Worm (Caenorhabditis elegans) whole organism, late embryonic: Measurements from ENCODE around the gene cyp-35D1.
A peak's percentile ranks its signal among the peaks of the same experiment; 100 is the strongest.

Experiments used
- C38D4.7 ChIP-seq: fragments of 200-800 bp; sonication (Bioruptor generic); optimal IDR thresholded peaks from 2 replicates; lab custom pipeline; 2018; ENCODE audit warnings: mild to moderate bottlenecking, missing genetic modification characterization, moderate library complexity, missing compliant biosample characterization
- F13H6.1 ChIP-seq: sonication (generic microtip); optimal IDR thresholded peaks from 2 replicates; lab custom pipeline; 2016; ENCODE audit warnings: missing genetic modification characterization, missing compliant biosample characterization
- T23F11.4 ChIP-seq: fragments of 200-800 bp; sonication (Bioruptor generic); optimal IDR thresholded peaks from 2 replicates; lab custom pipeline; 2018; ENCODE audit warnings: mild to moderate bottlenecking, missing genetic modification characterization, missing compliant biosample characterization
- ahr-1 ChIP-seq: sonication (generic microtip); optimal IDR thresholded peaks from 2 replicates; lab custom pipeline; 2016; ENCODE audit warnings: missing genetic modification characterization, missing compliant biosample characterization
- ama-1 ChIP-seq: fragments of 150-350 bp; optimal IDR thresholded peaks from 2 replicates; lab custom pipeline; 2014
- ceh-18 ChIP-seq: sonication (generic microtip); optimal IDR thresholded peaks from 2 replicates; lab custom pipeline; 2016; ENCODE audit warnings: missing genetic modification characterization, missing compliant biosample characterization
- ceh-22 ChIP-seq: sonication (generic microtip); optimal IDR thresholded peaks from 2 replicates; lab custom pipeline; 2017; ENCODE audit warnings: missing biosample characterization, missing genetic modification characterization
- ceh-24 ChIP-seq: sonication (generic microtip); optimal IDR thresholded peaks from 2 replicates; lab custom pipeline; 2016; ENCODE audit warnings: mild to moderate bottlenecking, missing genetic modification characterization, missing compliant biosample characterization
- ceh-30 ChIP-seq: fragments of 150-350 bp; optimal IDR thresholded peaks from 2 replicates; lab custom pipeline; 2014; ENCODE audit warnings: missing biosample characterization, missing genetic modification characterization
- ceh-31 ChIP-seq: sonication (generic microtip); optimal IDR thresholded peaks from 2 replicates; lab custom pipeline; 2016; ENCODE audit warnings: missing genetic modification characterization, missing compliant biosample characterization
- ceh-45 ChIP-seq: fragments of 200-800 bp; sonication (Bioruptor generic); IDR thresholded peaks from 2 replicates; pipeline ENCODE4 v1.3.6; 2022; ENCODE audit warnings: missing genetic modification reagents, missing genetic modification characterization, missing compliant biosample characterization
- ceh-6 ChIP-seq: fragments of 200-800 bp; sonication (Bioruptor generic); optimal IDR thresholded peaks from 2 replicates; lab custom pipeline; 2018; ENCODE audit warnings: mild to moderate bottlenecking, missing genetic modification characterization, missing compliant biosample characterization
- ceh-9 ChIP-seq: sonication (generic microtip); optimal IDR thresholded peaks from 2 replicates; lab custom pipeline; 2016; ENCODE audit warnings: mild to moderate bottlenecking, missing genetic modification characterization, inconsistent platforms, missing compliant biosample characterization
- dve-1 ChIP-seq: sonication (generic microtip); optimal IDR thresholded peaks from 2 replicates; lab custom pipeline; 2017; ENCODE audit warnings: antibody characterized with exemption, mild to moderate bottlenecking, missing genetic modification characterization, missing compliant biosample characterization
- elt-2 ChIP-seq: sonication (generic microtip); optimal IDR thresholded peaks from 2 replicates; lab custom pipeline; 2016; ENCODE audit warnings: missing genetic modification reagents, missing genetic modification characterization, missing compliant biosample characterization
- elt-4 ChIP-seq: sonication (generic microtip); optimal IDR thresholded peaks from 2 replicates; lab custom pipeline; 2016; ENCODE audit warnings: missing genetic modification characterization, missing compliant biosample characterization
- ets-4 ChIP-seq: sonication (generic microtip); optimal IDR thresholded peaks from 2 replicates; lab custom pipeline; 2016; ENCODE audit warnings: missing genetic modification characterization, missing compliant biosample characterization
- fkh-10 ChIP-seq: fragments of 150-350 bp; optimal IDR thresholded peaks from 2 replicates; lab custom pipeline; 2014; ENCODE audit warnings: missing biosample characterization, missing genetic modification reagents, missing genetic modification characterization
- fkh-6 ChIP-seq: sonication (generic microtip); optimal IDR thresholded peaks from 2 replicates; lab custom pipeline; 2016; ENCODE audit warnings: missing genetic modification characterization, missing compliant biosample characterization
- gmeb-2 ChIP-seq: sonication (generic microtip); optimal IDR thresholded peaks from 2 replicates; lab custom pipeline; 2016; ENCODE audit warnings: missing genetic modification characterization, inconsistent platforms, missing compliant biosample characterization
- hlh-15 ChIP-seq: sonication (generic microtip); optimal IDR thresholded peaks from 2 replicates; lab custom pipeline; 2016; ENCODE audit warnings: missing genetic modification characterization, missing compliant biosample characterization
- hlh-8 ChIP-seq: sonication (generic microtip); optimal IDR thresholded peaks from 2 replicates; lab custom pipeline; 2016; ENCODE audit warnings: missing genotype, missing genetic modification characterization, missing compliant biosample characterization
- lim-6 ChIP-seq: sonication (generic microtip); optimal IDR thresholded peaks from 2 replicates; lab custom pipeline; 2016; ENCODE audit warnings: missing genetic modification characterization, missing compliant biosample characterization
- lin-11 ChIP-seq: fragments of 200-800 bp; sonication (Bioruptor generic); optimal IDR thresholded peaks from 2 replicates; lab custom pipeline; 2018; ENCODE audit warnings: mild to moderate bottlenecking, missing genetic modification characterization, missing compliant biosample characterization
- madf-2 ChIP-seq: sonication (generic microtip); optimal IDR thresholded peaks from 2 replicates; lab custom pipeline; 2017; ENCODE audit warnings: missing genetic modification characterization, missing compliant biosample characterization
- mec-3 ChIP-seq: sonication (generic microtip); optimal IDR thresholded peaks from 2 replicates; lab custom pipeline; 2016; ENCODE audit warnings: borderline replicate concordance, missing genetic modification characterization, missing compliant biosample characterization
- nfya-1 ChIP-seq: sonication (generic microtip); optimal IDR thresholded peaks from 2 replicates; lab custom pipeline; 2017; ENCODE audit warnings: missing genetic modification characterization, mild to moderate bottlenecking, missing compliant biosample characterization, antibody characterized with exemption, moderate library complexity
- npax-4 ChIP-seq: sonication (generic microtip); optimal IDR thresholded peaks from 2 replicates; lab custom pipeline; 2016; ENCODE audit warnings: missing genetic modification characterization, missing compliant biosample characterization
- pha-4 ChIP-seq: fragments of 150-350 bp; optimal IDR thresholded peaks from 2 replicates; lab custom pipeline; 2018; ENCODE audit warnings: missing biosample characterization, missing genetic modification reagents, missing genetic modification characterization
- pqm-1 ChIP-seq: sonication (generic microtip); optimal IDR thresholded peaks from 2 replicates; lab custom pipeline; 2016; ENCODE audit warnings: missing genetic modification characterization, missing compliant biosample characterization
- rnt-1 ChIP-seq: sonication (generic microtip); optimal IDR thresholded peaks from 2 replicates; lab custom pipeline; 2016; ENCODE audit warnings: missing genetic modification characterization, missing compliant biosample characterization
- sdc-2 ChIP-seq: sonication (generic microtip); optimal IDR thresholded peaks from 2 replicates; lab custom pipeline; 2016; ENCODE audit warnings: missing genotype, missing genetic modification characterization, missing compliant biosample characterization
- sox-2 ChIP-seq: fragments of 200-800 bp; sonication (Bioruptor generic); IDR thresholded peaks from 2 replicates; pipeline ENCODE4 v1.3.6; 2022; ENCODE audit warnings: missing genetic modification reagents, missing genetic modification characterization, missing compliant biosample characterization
- syd-9 ChIP-seq: sonication (generic microtip); optimal IDR thresholded peaks from 2 replicates; lab custom pipeline; 2016; ENCODE audit warnings: mild to moderate bottlenecking, missing genetic modification characterization, moderate library complexity, missing compliant biosample characterization
- tbx-7 ChIP-seq: sonication (generic microtip); optimal IDR thresholded peaks from 2 replicates; lab custom pipeline; 2016; ENCODE audit warnings: missing genotype, missing genetic modification characterization, missing compliant biosample characterization
- ttx-3 ChIP-seq: sonication (generic microtip); optimal IDR thresholded peaks from 2 replicates; lab custom pipeline; 2016; ENCODE audit warnings: missing genetic modification reagents, missing genetic modification characterization, missing compliant biosample characterization
- unc-55 ChIP-seq: sonication (generic microtip); optimal IDR thresholded peaks from 2 replicates; lab custom pipeline; 2017; ENCODE audit warnings: missing biosample characterization, missing genetic modification reagents, missing genetic modification characterization
- unc-86 ChIP-seq: sonication (generic microtip); optimal IDR thresholded peaks from 2 replicates; lab custom pipeline; 2016; ENCODE audit warnings: missing genetic modification characterization, missing compliant biosample characterization
- ztf-16 ChIP-seq: sonication (generic microtip); optimal IDR thresholded peaks from 2 replicates; lab custom pipeline; 2017; ENCODE audit warnings: missing genetic modification characterization, missing compliant biosample characterization

The cyp-35D1 gene

DNA sequence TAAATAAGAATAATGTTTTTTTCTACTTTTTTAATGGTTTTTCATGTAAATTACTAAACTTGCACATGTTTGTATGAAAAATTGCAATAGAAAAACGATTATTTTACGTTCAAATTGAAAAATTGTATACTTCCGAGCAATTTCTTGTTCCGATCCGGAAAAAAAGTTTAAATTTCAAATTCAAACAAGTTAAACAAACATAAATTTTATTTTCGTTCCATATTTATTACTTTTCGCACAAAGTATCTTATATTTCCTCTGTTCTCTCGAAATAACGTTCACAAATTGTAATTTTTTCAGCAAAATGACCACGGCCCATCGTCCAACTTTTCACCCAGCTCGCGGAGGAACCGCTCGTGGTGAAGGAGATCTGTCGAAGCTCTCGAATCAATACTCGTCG lies 46.0 kb upstream of the cyp-35D1 start, which contains the start of gene cwc-15:
Gene cwc-15 (plus strand): TSS at position 301 of the 400 bp plus-strand sequence.
- TF ChIP-seq gmeb-2 (tag; lab: Kevin White, UChicago) (no peak), lim-6 (tag; lab: Kevin White, UChicago) (no peak), elt-2 (tag; lab: Kevin White, UChicago) (no peak), ztf-16 (tag; lab: Kevin White, UChicago) (no peak), ceh-30 (no peak), fkh-10 (no peak), ceh-9 (tag; lab: Kevin White, UChicago) (no peak), ceh-24 (tag; lab: Kevin White, UChicago) (no peak), madf-2 (tag; lab: Kevin White, UChicago) (no peak), pqm-1 (no peak), ceh-45 (GFP tag; lab: Robert Waterston, UW) (no peak), sdc-2 (tag; lab: Kevin White, UChicago) (no peak), ttx-3 (tag; lab: Kevin White, UChicago) (no peak), C38D4.7 (GFP tag; lab: Kevin White, UChicago) (no peak), npax-4 (no peak)

- TF ChIP-seq unc-55 (no peak), ceh-9 (tag; lab: Kevin White, UChicago) (no peak), ttx-3 (tag; lab: Kevin White, UChicago) (no peak), sox-2 (GFP tag; lab: Robert Waterston, UW) (no peak), ceh-18 (no peak), ets-4 (tag; lab: Kevin White, UChicago) (no peak), nfya-1 (tag; lab: Kevin White, UChicago) (no peak), pha-4 (tag; lab: Kevin White, UChicago) (no peak), lin-11 (no peak), ceh-6 (no peak), rnt-1 (tag; lab: Kevin White, UChicago) (no peak), ceh-24 (tag; lab: Kevin White, UChicago) (no peak), hlh-8 (tag; lab: Kevin White, UChicago) (no peak)
Observed at ce11 chrV:16023559-16023958, 45.5 kb upstream of the cyp-35D1 start.

DNA sequence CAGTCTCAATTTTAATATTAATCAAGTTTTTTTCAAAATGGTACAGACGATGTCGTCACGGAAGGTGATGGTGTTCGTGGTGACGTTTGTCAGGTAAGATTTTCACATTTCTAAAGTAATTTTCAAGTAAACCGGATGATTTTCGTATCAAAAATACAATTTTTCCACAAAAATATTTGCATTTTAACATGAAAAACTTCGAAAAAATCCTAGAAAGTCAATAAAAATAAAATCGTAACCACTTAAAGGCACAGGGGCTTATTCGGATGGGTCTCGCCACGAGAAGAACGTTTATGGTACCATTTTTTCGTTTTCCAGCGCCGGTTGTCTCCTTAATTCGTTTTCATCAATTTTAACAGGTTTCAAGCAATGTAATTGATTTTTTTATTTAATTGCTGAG lies 44.7 kb upstream of the cyp-35D1 start, which contains the start of gene T10C6.6:
Gene T10C6.6 (plus strand): TSS at position 27 of the 400 bp plus-strand sequence.
- TF ChIP-seq fkh-10 (no peak), dve-1 (no peak), F13H6.1 (tag; lab: Kevin White, UChicago) (no peak), ceh-6 (no peak), sox-2 (GFP tag; lab: Robert Waterston, UW) (no peak), elt-2 (tag; lab: Kevin White, UChicago) (peak; percentile 44)

ce11 chrV:16024917-16025316 lies 44.1 kb upstream of the cyp-35D1 start:
- TF ChIP-seq ztf-16 (tag; lab: Kevin White, UChicago) (no peak), ceh-45 (GFP tag; lab: Robert Waterston, UW) (no peak), unc-55 (no peak), T23F11.4 (GFP tag; lab: Kevin White, UChicago) (no peak), unc-86 (tag; lab: Kevin White, UChicago) (no peak), dve-1 (no peak), gmeb-2 (tag; lab: Kevin White, UChicago) (no peak), elt-4 (tag; lab: Kevin White, UChicago) (no peak), sdc-2 (tag; lab: Kevin White, UChicago) (no peak), syd-9 (no peak), fkh-6 (tag; lab: Kevin White, UChicago) (no peak), ama-1 (lab: Kevin White, UChicago) (no peak), tbx-7 (tag; lab: Kevin White, UChicago) (no peak), lin-11 (no peak), hlh-8 (tag; lab: Kevin White, UChicago) (no peak)

DNA sequence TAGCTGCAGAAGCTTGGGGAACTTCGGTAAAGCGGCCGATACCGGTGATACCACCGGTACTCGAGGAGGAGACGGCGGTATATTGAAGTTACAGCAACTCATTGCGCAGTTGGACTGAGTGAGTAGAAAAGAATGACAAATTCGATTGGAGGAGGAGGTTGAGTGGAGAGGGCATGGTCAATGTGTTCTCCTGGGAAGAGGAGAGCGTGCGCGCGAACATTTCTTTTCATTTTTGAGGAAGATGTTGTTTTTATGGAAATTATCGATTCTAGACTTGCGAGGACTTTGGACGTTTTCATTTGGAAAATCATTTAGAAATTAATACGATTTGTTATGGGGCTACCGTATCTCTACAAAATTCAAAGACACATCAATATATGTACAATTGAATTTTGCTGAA lies 39.8 kb upstream of the cyp-35D1 start:
- no peak for TF ChIP-seq sdc-2 (tag; lab: Kevin White, UChicago)
- TF ChIP-seq ceh-22 (tag; lab: Kevin White, UChicago), result no peak
- TF ChIP-seq ahr-1 (tag; lab: Kevin White, UChicago), result no peak
- TF ChIP-seq hlh-15, result no peak
- TF ChIP-seq ceh-24 (tag; lab: Kevin White, UChicago), result no peak
- no peak for TF ChIP-seq mec-3 (tag; lab: Kevin White, UChicago)
- TF ChIP-seq ceh-31, result no peak
